Worm (Caenorhabditis elegans): Measurements from ENCODE around the gene agxt-1.

DNA sequence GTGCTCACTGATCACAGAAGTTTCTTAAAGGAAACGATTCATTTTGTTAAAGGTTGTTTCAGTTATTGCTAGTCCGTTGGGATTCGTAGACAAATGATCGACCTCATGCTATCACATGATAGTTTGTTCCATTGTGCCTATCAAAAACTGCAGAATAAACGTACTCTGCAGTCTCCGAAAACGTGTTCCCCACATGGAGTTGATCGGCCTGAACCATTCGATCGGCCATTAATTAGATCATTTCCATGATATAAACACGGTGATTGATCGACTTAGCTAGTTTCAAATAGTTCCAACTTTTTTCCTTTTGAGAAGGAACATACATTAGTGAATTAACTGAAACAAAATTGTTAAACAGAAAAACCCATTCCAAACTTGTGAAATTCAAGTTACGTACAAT, 22.7 kb upstream of the agxt-1 start:
- TF ChIP-seq unc-3 (GFP tag; conservative IDR thresholded peaks at IDR 0.05): no peak
- no peak for TF ChIP-seq unc-3 (tag; optimal IDR thresholded peaks at IDR 0.05)
- TF ChIP-seq fkh-10 (GFP tag; optimal IDR thresholded peaks at IDR 0.05): no peak
- TF ChIP-seq hlh-30 (tag; optimal IDR thresholded peaks at IDR 0.05; ENCODE audit: insufficient read depth): no peak
- no peak for TF ChIP-seq pag-3 (tag; optimal IDR thresholded peaks at IDR 0.05; ENCODE audit: borderline replicate concordance)
- no peak for TF ChIP-seq pat-9 (tag; optimal IDR thresholded peaks at IDR 0.05)
- no peak for TF ChIP-seq hlh-6 (tag; optimal IDR thresholded peaks at IDR 0.05)
- no peak for TF ChIP-seq unc-55 (GFP tag; optimal IDR thresholded peaks at IDR 0.05)
- no peak for TF ChIP-seq rnt-1 (tag; optimal IDR thresholded peaks at IDR 0.05)
- TF ChIP-seq K09A11.1 (tag; optimal IDR thresholded peaks at IDR 0.05; ENCODE audit: insufficient read depth): no peak
- no peak for TF ChIP-seq lin-11 (tag; optimal IDR thresholded peaks at IDR 0.05)
- no peak for TF ChIP-seq nfya-1 (tag; optimal IDR thresholded peaks at IDR 0.05)
